Fruit fly (Drosophila melanogaster) whole organism, embryonic: ENCODE measurements around the gene sv.

Experiments
- CG9609 ChIP-seq: fragments of 200-800 bp; sonication (Bioruptor generic); optimal IDR thresholded peaks from 3 replicates; lab custom pipeline; 2016; ENCODE audit warnings: missing biosample characterization, missing genetic modification characterization
- ERR ChIP-seq: fragments of 200-800 bp; sonication (Bioruptor generic); optimal IDR thresholded peaks from 2 replicates; lab custom pipeline; 2016; ENCODE audit warnings: missing biosample characterization, missing genetic modification characterization
- Gsc ChIP-seq: fragments of 200-800 bp; sonication (Bioruptor generic); IDR thresholded peaks from 2 replicates; pipeline ENCODE4 v1.3.6; 2022; ENCODE audit warnings: missing biosample characterization, missing genetic modification characterization

sv gene

dm6 chr4:1162058-1162457 is 73.5 kb downstream of the sv start, which contains the start of gene CG32017:
Gene CG32017 (minus strand): TSS chr4:1162158.
- TF ChIP-seq ERR (GFP tag; lab: Kevin White, UChicago) (no peak), CG9609 (GFP tag; lab: Kevin White, UChicago) (no peak), Gsc (GFP tag; lab: Robert Waterston, UW) (no peak)
